Fruit fly (Drosophila melanogaster) whole organism, embryonic: Measurements from ENCODE around the gene CG3690.

ENCODE experiments used
- Asciz ChIP-seq: fragments of 200-800 bp; sonication (Bioruptor generic); optimal IDR thresholded peaks from 2 replicates; lab custom pipeline; 2017; ENCODE audit warnings: missing biosample characterization, mild to moderate bottlenecking, missing genetic modification characterization, missing genetic modification reagents
- CG1233 ChIP-seq: fragments of 200-800 bp; sonication (Bioruptor generic); optimal IDR thresholded peaks from 4 replicates; lab custom pipeline; 2018; ENCODE audit warnings: missing biosample characterization, mild to moderate bottlenecking, missing genetic modification characterization
- CG30431 ChIP-seq: fragments of 200-800 bp; sonication (Bioruptor generic); optimal IDR thresholded peaks from 2 replicates; lab custom pipeline; 2017; ENCODE audit warnings: missing biosample characterization, missing genetic modification characterization
- CG4617 ChIP-seq: fragments of 200-800 bp; sonication (Bioruptor generic); optimal IDR thresholded peaks from 3 replicates; lab custom pipeline; 2016; ENCODE audit warnings: missing biosample characterization, missing genetic modification characterization, borderline replicate concordance
- CG7745 ChIP-seq: fragments of 200-800 bp; sonication (Bioruptor generic); optimal IDR thresholded peaks from 2 replicates; lab custom pipeline; 2018; ENCODE audit warnings: missing biosample characterization, mild to moderate bottlenecking, missing genetic modification characterization, moderate library complexity
- CG7987 ChIP-seq: fragments of 200-800 bp; sonication (Bioruptor generic); optimal IDR thresholded peaks from 2 replicates; lab custom pipeline; 2018; ENCODE audit warnings: missing biosample characterization, mild to moderate bottlenecking, missing genetic modification characterization, moderate library complexity
- CHES-1-like ChIP-seq: fragments of 200-800 bp; sonication (Bioruptor generic); optimal IDR thresholded peaks from 2 replicates; lab custom pipeline; 2016; ENCODE audit warnings: missing biosample characterization, missing genetic modification characterization
- ERR ChIP-seq: fragments of 200-800 bp; sonication (Bioruptor generic); optimal IDR thresholded peaks from 2 replicates; lab custom pipeline; 2016; ENCODE audit warnings: missing biosample characterization, missing genetic modification characterization
- Side ChIP-seq: fragments of 200-800 bp; sonication (Bioruptor generic); optimal IDR thresholded peaks from 2 replicates; lab custom pipeline; 2016; ENCODE audit warnings: missing biosample characterization, missing genetic modification characterization
- ara ChIP-seq: fragments of 200-800 bp; sonication (Bioruptor generic); IDR thresholded peaks from 2 replicates; pipeline ENCODE4 v1.3.6; 2022; ENCODE audit warnings: missing biosample characterization, missing genetic modification characterization
- ham ChIP-seq: fragments of 200-800 bp; sonication (Bioruptor generic); IDR thresholded peaks from 2 replicates; pipeline ENCODE4 v1.3.6; 2022; ENCODE audit warnings: missing biosample characterization, missing genetic modification characterization
- kay ChIP-seq: fragments of 200-800 bp; sonication (Bioruptor generic); optimal IDR thresholded peaks from 2 replicates; lab custom pipeline; 2016; ENCODE audit warnings: missing biosample characterization, missing genetic modification characterization
- scrt ChIP-seq: fragments of 200-800 bp; sonication (Bioruptor generic); optimal IDR thresholded peaks from 2 replicates; lab custom pipeline; 2018; ENCODE audit warnings: missing biosample characterization, mild to moderate bottlenecking, missing genetic modification characterization, moderate library complexity

- TF ChIP-seq CG7987 (GFP tag; lab: Kevin White, UChicago) (no peak), CHES-1-like (GFP tag; lab: Kevin White, UChicago) (peak; percentile 57), CG7745 (tag; lab: Kevin White, UChicago) (no peak), CG30431 (GFP tag; lab: Kevin White, UChicago) (peak; percentile 36), scrt (GFP tag; lab: Kevin White, UChicago) (peak; percentile 29), ERR (no peak), CG1233 (GFP tag; lab: Kevin White, UChicago) (peak; percentile 25), ham (GFP tag; lab: Robert Waterston, UW) (no peak), ara (GFP tag; lab: Robert Waterston, UW) (peak; percentile 48; the same call in 1 of the 2 replicates), Side (GFP tag; lab: Kevin White, UChicago) (peak; percentile 16), CG4617 (GFP tag; lab: Kevin White, UChicago) (no peak), Asciz (peak; percentile 18), kay (no peak)
Observed at dm6 chrX:955873-956272, 4.2 kb upstream of the CG3690 start.
